Worm (Caenorhabditis elegans): ENCODE data around the gene unc-69.

unc-69 gene

DNA sequence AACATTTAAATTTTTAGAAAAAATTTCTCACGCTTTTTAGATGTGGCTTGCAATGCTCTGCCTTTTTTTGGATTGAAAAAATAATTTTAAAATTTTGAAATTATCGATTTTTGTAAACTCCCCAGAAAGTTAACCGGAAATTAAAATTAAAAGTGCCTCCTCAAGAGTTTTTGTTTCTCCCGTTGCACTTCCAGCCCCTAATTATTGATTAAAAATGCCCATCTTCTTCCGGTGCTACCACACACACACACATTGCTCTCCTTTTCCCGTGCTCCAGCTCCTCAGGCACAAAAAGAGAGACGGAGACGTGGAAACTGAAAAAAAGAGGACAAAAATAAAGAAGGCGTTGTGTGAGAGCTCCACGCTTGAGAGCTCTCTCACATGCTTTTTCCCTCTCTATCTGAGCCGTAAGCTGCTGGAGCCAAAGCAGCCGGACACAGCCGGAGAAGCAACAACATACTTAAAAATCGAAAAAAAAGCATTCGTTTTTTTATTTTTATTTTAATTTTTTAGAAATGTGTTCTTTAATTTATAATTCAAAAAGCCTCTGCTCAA lies 48.7 kb downstream of the unc-69 start:
- TF ChIP-seq sea-1 (GFP tag; conservative IDR thresholded peaks at IDR 0.05) (0 out of 2 replicates have a peak, but pooled peaks have one; percentile 30), flt-1 (GFP tag; IDR thresholded peaks at IDR 0.05) (no peak)
